Worm (Caenorhabditis elegans) whole organism, L4 larva: ENCODE results near the gene C32B5.15.

Source experiments
- R02D3.7 ChIP-seq: fragments of 150-350 bp; sonication (generic microtip); optimal IDR thresholded peaks from 3 replicates; lab custom pipeline; 2014; ENCODE audit warnings: missing biosample characterization, missing genetic modification characterization
- ZK546.5 ChIP-seq, 2 experiments: sonication (generic microtip); optimal IDR thresholded peaks; 2 replicates each; lab custom pipeline; 2017; ENCODE audit warnings: missing biosample characterization in 2 of 2, missing genetic modification characterization in 2 of 2
- ceh-62 ChIP-seq: sonication (generic microtip); optimal IDR thresholded peaks from 2 replicates; lab custom pipeline; 2017; ENCODE audit warnings: missing biosample characterization, missing genetic modification characterization
- fkh-10 ChIP-seq: fragments of 150-350 bp; optimal IDR thresholded peaks from 2 replicates; lab custom pipeline; 2014; ENCODE audit warnings: missing biosample characterization, missing genetic modification reagents, missing genetic modification characterization
- fos-1 ChIP-seq: fragments of 150-350 bp; optimal IDR thresholded peaks from 2 replicates; lab custom pipeline; 2014; ENCODE audit warnings: missing biosample characterization, missing genetic modification characterization
- lsy-2 ChIP-seq, 2 experiments: fragments of 150-350 bp in 1 of 2; sonication (generic microtip) in 1 of 2; optimal IDR thresholded peaks; 2 replicates each; lab custom pipeline; 2014 to 2017; ENCODE audit warnings: missing biosample characterization in 2 of 2, missing genetic modification characterization in 2 of 2
- nhr-28 ChIP-seq: fragments of 150-350 bp; optimal IDR thresholded peaks from 2 replicates; lab custom pipeline; 2014; ENCODE audit warnings: missing biosample characterization, missing genetic modification characterization
- skn-1 ChIP-seq: fragments of 150-350 bp; optimal IDR thresholded peaks from 2 replicates; lab custom pipeline; 2014; ENCODE audit warnings: missing biosample characterization, missing genetic modification characterization

DNA sequence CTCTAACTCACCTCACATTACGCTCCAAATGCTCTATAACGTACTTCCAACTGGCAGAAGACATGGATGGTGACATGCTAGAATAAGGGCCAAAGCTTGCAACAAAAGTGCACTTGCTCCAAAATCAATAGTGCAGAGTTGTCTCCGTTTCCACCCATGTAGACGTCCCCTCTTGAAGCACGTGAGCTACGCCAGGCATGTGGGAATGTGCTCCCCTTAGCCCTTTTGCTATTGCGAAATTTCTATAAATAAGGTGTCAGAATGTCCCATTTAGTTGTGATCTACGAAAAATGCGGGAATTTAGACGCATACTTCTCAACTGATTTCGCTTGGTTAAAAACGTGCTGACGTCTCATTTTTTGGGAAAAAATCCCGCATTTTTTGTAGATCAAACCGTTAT is 22.4 kb downstream of the C32B5.15 start:
- TF ChIP-seq ZK546.5 (tag; optimal IDR thresholded peaks at IDR 0.05; lab: Kevin White, UChicago), result no peak
- no peak for TF ChIP-seq nhr-28 (tag; lab: Kevin White, UChicago)
- TF ChIP-seq ceh-62 (tag; lab: Kevin White, UChicago), result no peak
- no peak for TF ChIP-seq fkh-10 (GFP tag; lab: Kevin White, UChicago)
- TF ChIP-seq lsy-2 (tag; optimal IDR thresholded peaks at IDR 0.05; lab: Kevin White, UChicago), result no peak
- no peak for TF ChIP-seq fos-1 (tag; lab: Kevin White, UChicago)
- TF ChIP-seq R02D3.7 (tag; lab: Kevin White, UChicago), result no peak
- TF ChIP-seq skn-1 (tag; lab: Kevin White, UChicago), result no peak
